Fruit fly (Drosophila melanogaster) whole organism, embryonic: ENCODE data around the gene CG34242.

Source experiments
- Atf6 ChIP-seq: fragments of 200-800 bp; sonication (Bioruptor generic); IDR thresholded peaks from 2 replicates; pipeline ENCODE4 v1.3.6; 2022; ENCODE audit warnings: missing biosample characterization, missing genetic modification characterization
- BtbVII ChIP-seq: fragments of 200-800 bp; sonication (Bioruptor generic); optimal IDR thresholded peaks from 3 replicates; lab custom pipeline; 2017; ENCODE audit warnings: missing biosample characterization, mild to moderate bottlenecking, missing genetic modification characterization
- CG10147 ChIP-seq: fragments of 200-800 bp; sonication (Bioruptor generic); optimal IDR thresholded peaks from 2 replicates; lab custom pipeline; 2019; ENCODE audit warnings: missing biosample characterization, mild to moderate bottlenecking, missing genetic modification characterization, moderate library complexity
- CG10209 ChIP-seq: fragments of 200-800 bp; sonication (Bioruptor generic); optimal IDR thresholded peaks from 3 replicates; lab custom pipeline; 2017; ENCODE audit warnings: missing biosample characterization, mild to moderate bottlenecking, missing genetic modification characterization, missing genetic modification reagents
- CG1024 ChIP-seq: fragments of 200-800 bp; sonication (Bioruptor generic); IDR thresholded peaks from 2 replicates; pipeline ENCODE4 v1.3.6; 2022; ENCODE audit warnings: missing biosample characterization, missing genetic modification characterization
- CG10959 ChIP-seq: fragments of 200-800 bp; sonication (Bioruptor generic); IDR thresholded peaks from 2 replicates; pipeline ENCODE4 v1.3.6; 2022; ENCODE audit warnings: missing biosample characterization, missing genetic modification characterization
- CG11504 ChIP-seq: fragments of 200-800 bp; sonication (Bioruptor generic); optimal IDR thresholded peaks from 3 replicates; lab custom pipeline; 2019; ENCODE audit warnings: missing biosample characterization, mild to moderate bottlenecking, missing genetic modification characterization, moderate library complexity
- CG12155 ChIP-seq: fragments of 200-800 bp; sonication (Bioruptor generic); optimal IDR thresholded peaks from 3 replicates; lab custom pipeline; 2016; ENCODE audit warnings: missing biosample characterization, missing genetic modification characterization
- CG12391 ChIP-seq: fragments of 200-800 bp; sonication (Bioruptor generic); optimal IDR thresholded peaks from 3 replicates; lab custom pipeline; 2018; ENCODE audit warnings: missing biosample characterization, mild to moderate bottlenecking, missing genetic modification characterization, moderate library complexity
- CG14667 ChIP-seq: fragments of 200-800 bp; sonication (Bioruptor generic); IDR thresholded peaks from 2 replicates; pipeline ENCODE4 v1.3.6; 2022; ENCODE audit warnings: missing biosample characterization, missing genetic modification characterization
- CG16779 ChIP-seq: fragments of 200-800 bp; sonication (Bioruptor generic); IDR thresholded peaks from 2 replicates; pipeline ENCODE4 v1.3.6; 2022; ENCODE audit warnings: missing biosample characterization, missing genetic modification characterization
- CG16863 ChIP-seq: fragments of 200-800 bp; sonication (Bioruptor generic); optimal IDR thresholded peaks from 3 replicates; lab custom pipeline; 2016; ENCODE audit warnings: missing biosample characterization, missing genetic modification characterization
- CG1832 ChIP-seq: fragments of 200-800 bp; sonication (Bioruptor generic); optimal IDR thresholded peaks from 2 replicates; lab custom pipeline; 2017; ENCODE audit warnings: missing biosample characterization, mild to moderate bottlenecking, missing genetic modification characterization, inconsistent platforms
- CG18764 ChIP-seq: fragments of 200-800 bp; sonication (Bioruptor generic); optimal IDR thresholded peaks from 3 replicates; lab custom pipeline; 2016; ENCODE audit warnings: missing biosample characterization, missing genetic modification characterization
- CG2202 ChIP-seq: fragments of 200-800 bp; sonication (Bioruptor generic); optimal IDR thresholded peaks from 2 replicates; lab custom pipeline; 2018; ENCODE audit warnings: missing biosample characterization, mild to moderate bottlenecking, missing genetic modification characterization
- CG31365 ChIP-seq: fragments of 200-800 bp; sonication (Bioruptor generic); optimal IDR thresholded peaks from 2 replicates; lab custom pipeline; 2018; ENCODE audit warnings: missing biosample characterization, mild to moderate bottlenecking, missing genetic modification characterization
- CG5953 ChIP-seq: fragments of 200-800 bp; sonication (Bioruptor generic); IDR thresholded peaks from 2 replicates; pipeline ENCODE4 v1.3.6; 2022; ENCODE audit warnings: missing biosample characterization, missing genetic modification characterization
- CG7839 ChIP-seq: fragments of 200-800 bp; sonication (Bioruptor generic); optimal IDR thresholded peaks from 3 replicates; lab custom pipeline; 2018; ENCODE audit warnings: missing biosample characterization, mild to moderate bottlenecking, missing genetic modification characterization, moderate library complexity
- CG9817 ChIP-seq: fragments of 200-800 bp; sonication (Bioruptor generic); optimal IDR thresholded peaks from 2 replicates; lab custom pipeline; 2018; ENCODE audit warnings: missing biosample characterization, mild to moderate bottlenecking, missing genetic modification characterization, moderate library complexity
- Camta ChIP-seq: fragments of 200-800 bp; sonication (Bioruptor generic); optimal IDR thresholded peaks from 2 replicates; lab custom pipeline; 2016; ENCODE audit warnings: missing biosample characterization, missing genetic modification characterization
- Deaf1 ChIP-seq: fragments of 200-800 bp; optimal IDR thresholded peaks from 3 replicates; lab custom pipeline; 2019; ENCODE audit warnings: missing biosample characterization, mild to moderate bottlenecking, missing genetic modification characterization, moderate library complexity
- Dip2 ChIP-seq: fragments of 200-800 bp; sonication (Bioruptor generic); IDR thresholded peaks from 2 replicates; pipeline ENCODE4 v1.3.6; 2022; ENCODE audit warnings: missing biosample characterization, missing genetic modification characterization
- Doc3 ChIP-seq: fragments of 200-800 bp; sonication (Bioruptor generic); IDR thresholded peaks from 3 replicates; pipeline ENCODE4 v1.3.6; 2022; ENCODE audit warnings: missing biosample characterization, missing genetic modification characterization; ENCODE audit not compliant: partially characterized antibody
- Eip74EF ChIP-seq, 2 experiments: fragments of 200-800 bp in 1 of 2; fragments of >200 bp in 1 of 2; sonication (Bioruptor generic) in 1 of 2; optimal IDR thresholded peaks; 2 replicates each; lab custom pipeline; 2017 to 2019; ENCODE audit warnings: missing biosample characterization in 2 of 2, missing genetic modification characterization in 2 of 2, mild to moderate bottlenecking in 1 of 2, moderate library complexity in 1 of 2
- Fer2 ChIP-seq: fragments of 200-800 bp; sonication (Bioruptor generic); optimal IDR thresholded peaks from 2 replicates; lab custom pipeline; 2018; ENCODE audit warnings: missing biosample characterization, mild to moderate bottlenecking, missing genetic modification characterization, moderate library complexity
- Hand ChIP-seq: fragments of 200-800 bp; sonication (Bioruptor generic); optimal IDR thresholded peaks from 2 replicates; lab custom pipeline; 2017; ENCODE audit warnings: mild to moderate bottlenecking, missing biosample characterization, missing genetic modification reagents, missing genetic modification characterization
- Hr39 ChIP-seq: fragments of >200 bp; optimal IDR thresholded peaks from 2 replicates; lab custom pipeline; 2017
- NC2β ChIP-seq: fragments of 200-800 bp; sonication (Bioruptor generic); optimal IDR thresholded peaks from 2 replicates; lab custom pipeline; 2016; ENCODE audit warnings: missing biosample characterization, missing genetic modification characterization
- Opbp ChIP-seq: fragments of 200-800 bp; sonication (Bioruptor generic); IDR thresholded peaks from 3 replicates; pipeline ENCODE4 v1.3.6; 2022; ENCODE audit warnings: missing biosample characterization, missing genetic modification characterization; ENCODE audit not compliant: partially characterized antibody
- Side ChIP-seq: fragments of 200-800 bp; sonication (Bioruptor generic); optimal IDR thresholded peaks from 2 replicates; lab custom pipeline; 2016; ENCODE audit warnings: missing biosample characterization, missing genetic modification characterization
- Taf1 ChIP-seq: fragments of 200-800 bp; sonication (Bioruptor generic); IDR thresholded peaks from 2 replicates; pipeline ENCODE4 v1.3.6; 2022; ENCODE audit warnings: missing biosample characterization, missing genetic modification characterization
- Vsx1 ChIP-seq: fragments of 200-800 bp; sonication (Bioruptor generic); optimal IDR thresholded peaks from 2 replicates; lab custom pipeline; 2017; ENCODE audit warnings: missing biosample characterization, mild to moderate bottlenecking, missing genetic modification characterization, missing genetic modification reagents
- Xrp1 ChIP-seq: fragments of 200-800 bp; sonication (Bioruptor generic); IDR thresholded peaks from 2 replicates; pipeline ENCODE4 v1.3.6; 2022; ENCODE audit warnings: missing biosample characterization, missing genetic modification characterization
- chn ChIP-seq: fragments of 200-800 bp; sonication (Bioruptor generic); optimal IDR thresholded peaks from 2 replicates; lab custom pipeline; 2016; ENCODE audit warnings: missing biosample characterization, missing genetic modification characterization
- crp ChIP-seq, 2 experiments: fragments of 200-800 bp; sonication (Bioruptor generic); optimal IDR thresholded peaks; 2 replicates in 1 of 2; 3 replicates in 1 of 2; lab custom pipeline; 2017; ENCODE audit warnings: missing biosample characterization in 2 of 2, missing genetic modification characterization in 2 of 2, mild to moderate bottlenecking in 1 of 2, moderate library complexity in 1 of 2
- dati ChIP-seq: fragments of 200-800 bp; sonication (Bioruptor generic); IDR thresholded peaks from 2 replicates; pipeline ENCODE4 v1.3.6; 2022; ENCODE audit warnings: missing biosample characterization, missing genetic modification characterization
- dysf ChIP-seq: fragments of 200-800 bp; sonication (Bioruptor generic); IDR thresholded peaks from 3 replicates; pipeline ENCODE4 v1.3.6; 2022; ENCODE audit warnings: missing biosample characterization, missing genetic modification characterization
- fd64A ChIP-seq: fragments of 200-800 bp; sonication (Bioruptor generic); optimal IDR thresholded peaks from 3 replicates; lab custom pipeline; 2018; ENCODE audit warnings: missing biosample characterization, mild to moderate bottlenecking, missing genetic modification characterization
- her ChIP-seq: fragments of 200-800 bp; sonication (Bioruptor generic); optimal IDR thresholded peaks from 2 replicates; lab custom pipeline; 2016; ENCODE audit warnings: missing biosample characterization, missing genetic modification characterization
- hkb ChIP-seq, 2 experiments: fragments of 200-800 bp in 1 of 2; fragments of >200 bp in 1 of 2; sonication (Bioruptor generic) in 1 of 2; IDR thresholded peaks in 1 of 2; optimal IDR thresholded peaks in 1 of 2; 2 replicates each; pipeline versions ENCODE4 v1.3.6 to Lab custom; 2017 to 2022; ENCODE audit warnings: missing biosample characterization in 1 of 2, missing genetic modification characterization in 1 of 2
- kay ChIP-seq: fragments of 200-800 bp; sonication (Bioruptor generic); optimal IDR thresholded peaks from 2 replicates; lab custom pipeline; 2016; ENCODE audit warnings: missing biosample characterization, missing genetic modification characterization
- klu ChIP-seq: fragments of 200-800 bp; sonication (Bioruptor generic); IDR thresholded peaks from 2 replicates; pipeline ENCODE4 v1.3.6; 2022; ENCODE audit warnings: missing biosample characterization, missing genetic modification characterization
- maf-S ChIP-seq: fragments of 200-800 bp; sonication (Bioruptor generic); optimal IDR thresholded peaks from 2 replicates; lab custom pipeline; 2016; ENCODE audit warnings: missing biosample characterization, missing genetic modification characterization
- nerfin-1 ChIP-seq: fragments of 200-800 bp; sonication (Bioruptor generic); optimal IDR thresholded peaks from 3 replicates; lab custom pipeline; 2019; ENCODE audit warnings: missing biosample characterization, mild to moderate bottlenecking, missing genetic modification characterization, moderate library complexity
- nom ChIP-seq: fragments of 200-800 bp; sonication (Bioruptor generic); optimal IDR thresholded peaks from 2 replicates; lab custom pipeline; 2017; ENCODE audit warnings: missing biosample characterization, missing genetic modification characterization, mild to moderate bottlenecking, moderate library complexity, missing genetic modification reagents
- org-1 ChIP-seq: fragments of 200-800 bp; sonication (Bioruptor generic); optimal IDR thresholded peaks from 2 replicates; lab custom pipeline; 2017; ENCODE audit warnings: missing biosample characterization, missing genetic modification characterization
- shn ChIP-seq: fragments of 200-800 bp; sonication (Bioruptor generic); optimal IDR thresholded peaks from 3 replicates; lab custom pipeline; 2016; ENCODE audit warnings: missing biosample characterization, missing genetic modification characterization
- slbo ChIP-seq: fragments of 200-800 bp; sonication (Bioruptor generic); IDR thresholded peaks from 2 replicates; pipeline ENCODE4 v1.3.6; 2022; ENCODE audit warnings: missing biosample characterization, missing genetic modification characterization
- wdn ChIP-seq: fragments of 200-800 bp; sonication (Bioruptor generic); IDR thresholded peaks from 2 replicates; pipeline ENCODE4 v1.3.6; 2022; ENCODE audit warnings: missing biosample characterization, missing genetic modification characterization
- wor ChIP-seq: fragments of 200-800 bp; sonication (Bioruptor generic); IDR thresholded peaks from 2 replicates; pipeline ENCODE4 v1.3.6; 2022; ENCODE audit warnings: missing biosample characterization, missing genetic modification characterization
- z ChIP-seq: fragments of 200-800 bp; sonication (Bioruptor generic); IDR thresholded peaks from 3 replicates; pipeline ENCODE4 v1.3.6; 2022; ENCODE audit warnings: missing biosample characterization, missing genetic modification characterization

The CG34242 gene

DNA sequence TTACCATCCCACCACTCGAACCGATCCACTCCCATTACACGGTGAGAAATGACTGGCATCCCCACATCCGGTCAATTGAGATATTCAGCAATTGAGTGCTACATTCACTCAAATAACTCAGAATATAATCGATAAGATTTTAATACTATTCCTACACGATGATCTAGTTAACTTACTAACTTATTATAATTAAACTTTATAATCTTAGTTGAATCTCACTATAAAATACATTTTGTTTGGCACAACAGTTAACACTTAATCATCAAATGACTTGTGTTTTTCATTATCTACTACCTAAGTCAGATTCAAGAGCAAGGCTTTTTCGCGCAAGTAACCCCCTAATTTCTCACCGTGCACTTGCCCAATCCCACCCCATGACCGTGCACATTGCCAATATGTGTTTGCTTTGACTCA, 38.5 kb upstream of the CG34242 start (continued):
- TF ChIP-seq fd64A (GFP tag; lab: Kevin White, UChicago) (no peak), BtbVII (GFP tag; lab: Kevin White, UChicago) (no peak), her (GFP tag; lab: Kevin White, UChicago) (no peak), z (GFP tag; lab: Robert Waterston, UW) (peak; percentile 90), org-1 (peak; percentile 36), CG7839 (peak; percentile 59), nerfin-1 (tag; lab: Kevin White, UChicago) (peak; percentile 35), Fer2 (no peak), CG2202 (no peak), maf-S (GFP tag; lab: Kevin White, UChicago) (no peak), dati (GFP tag; lab: Robert Waterston, UW) (no peak), Hand (GFP tag; lab: Kevin White, UChicago) (no peak), kay (no peak), Taf1 (GFP tag; lab: Robert Waterston, UW) (no peak), CG1832 (no peak), Eip74EF (GFP tag; optimal IDR thresholded peaks at IDR 0.05; lab: Kevin White, UChicago) (peak in 1 of 2 experiments; percentile 5), hkb (optimal IDR thresholded peaks at IDR 0.05; lab: Kevin White, UChicago) (no peak), hkb (GFP tag; IDR thresholded peaks at IDR 0.05; lab: Robert Waterston, UW) (peak; percentile 39; the same call in 1 of the 2 replicates), CG10959 (no peak), crp (GFP tag; optimal IDR thresholded peaks at IDR 0.05; lab: Kevin White, UChicago) (no peak), NC2β (no peak), slbo (GFP tag; lab: Robert Waterston, UW) (0 out of 2 replicates have a peak, but pooled peaks have one; percentile 19), Dip2 (GFP tag; lab: Robert Waterston, UW) (no peak), CG14667 (GFP tag; lab: Robert Waterston, UW) (0 out of 2 replicates have a peak, but pooled peaks have one; percentile 31), CG12391 (peak; percentile 57), CG10209 (peak; percentile 35), CG5953 (no peak), CG16863 (GFP tag; lab: Kevin White, UChicago) (no peak), chn (GFP tag; lab: Kevin White, UChicago) (no peak), klu (GFP tag; lab: Robert Waterston, UW) (no peak), Vsx1 (peak; percentile 8), Deaf1 (tag; lab: Kevin White, UChicago) (no peak), CG1024 (GFP tag; lab: Robert Waterston, UW) (no peak), Doc3 (GFP tag; lab: Robert Waterston, UW) (no peak), Side (GFP tag; lab: Kevin White, UChicago) (no peak), CG31365 (tag; lab: Kevin White, UChicago) (no peak), Atf6 (GFP tag; lab: Robert Waterston, UW) (no peak; the same call in 1 of the 2 replicates), nom (GFP tag; lab: Kevin White, UChicago) (peak; percentile 79), CG16779 (no peak), wor (GFP tag; lab: Robert Waterston, UW) (no peak), Xrp1 (GFP tag; lab: Robert Waterston, UW) (0 out of 2 replicates have a peak, but pooled peaks have one; percentile 26), CG11504 (tag; lab: Kevin White, UChicago) (peak; percentile 68), CG18764 (GFP tag; lab: Kevin White, UChicago) (no peak), CG10147 (peak; percentile 13), Camta (GFP tag; lab: Kevin White, UChicago) (no peak), Hr39 (lab: Kevin White, UChicago) (no peak), CG9817 (tag; lab: Kevin White, UChicago) (no peak), Opbp (GFP tag; lab: Robert Waterston, UW) (no peak), shn (GFP tag; lab: Kevin White, UChicago) (no peak), dysf (GFP tag; lab: Robert Waterston, UW) (peak; percentile 49; the same call in 1 of the 3 replicates), wdn (GFP tag; lab: Robert Waterston, UW) (no peak), CG12155 (GFP tag; lab: Kevin White, UChicago) (no peak)
